Fruit fly (Drosophila melanogaster) whole organism: Measurements from ENCODE around the gene miple2.

ENCODE experiments used
- CG8478 ChIP-seq: fragments of >200 bp; optimal IDR thresholded peaks from 2 replicates; lab custom pipeline; 2018; ENCODE audit warnings: inconsistent platforms
- pan ChIP-seq: fragments of >200 bp; optimal IDR thresholded peaks from 2 replicates; lab custom pipeline; 2017

DNA sequence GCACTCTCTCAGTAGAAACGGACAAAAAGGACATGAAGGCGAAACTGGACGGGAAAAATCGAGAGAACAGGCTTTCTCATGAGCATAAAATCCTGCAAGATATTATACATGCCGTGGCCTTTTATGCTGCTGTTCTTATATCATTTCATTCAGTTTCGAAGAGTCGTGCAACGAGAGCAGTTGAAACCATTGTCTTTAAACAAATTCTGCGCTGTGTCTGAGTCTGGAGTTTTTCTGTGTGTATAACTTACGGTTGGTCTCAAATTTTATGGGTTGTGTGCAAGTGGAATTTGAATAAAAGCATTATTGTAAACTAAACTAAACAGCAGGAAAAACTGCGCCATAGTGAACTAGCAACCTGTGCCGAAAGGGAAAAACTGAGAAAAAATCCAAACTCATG, 3.4 kb upstream of the miple2 start:
- TF ChIP-seq CG8478 (lab: Kevin White, UChicago) (no peak), pan (lab: Kevin White, UChicago) (no peak)
